Fruit fly (Drosophila melanogaster) whole organism, embryonic: ENCODE measurements around the gene CG8673.

ENCODE experiments used
- ATbp ChIP-seq: fragments of 200-800 bp; sonication (Bioruptor generic); optimal IDR thresholded peaks from 2 replicates; lab custom pipeline; 2017; ENCODE audit warnings: missing biosample characterization, mild to moderate bottlenecking, missing genetic modification characterization, missing genetic modification reagents
- CG10366 ChIP-seq: fragments of 200-800 bp; sonication (Bioruptor generic); IDR thresholded peaks from 2 replicates; pipeline ENCODE4 v1.3.6; 2022; ENCODE audit warnings: missing biosample characterization, missing genetic modification characterization
- CG10543 ChIP-seq: fragments of 200-800 bp; sonication (Bioruptor generic); optimal IDR thresholded peaks from 3 replicates; lab custom pipeline; 2017; ENCODE audit warnings: missing biosample characterization, mild to moderate bottlenecking, missing genetic modification characterization, moderate library complexity
- CG11398 ChIP-seq: fragments of 200-800 bp; sonication (Bioruptor generic); optimal IDR thresholded peaks from 2 replicates; lab custom pipeline; 2016; ENCODE audit warnings: missing biosample characterization, missing genetic modification characterization
- CG12104 ChIP-seq: fragments of 200-800 bp; sonication (Bioruptor generic); optimal IDR thresholded peaks from 3 replicates; lab custom pipeline; 2016; ENCODE audit warnings: missing biosample characterization, missing genetic modification characterization
- CG13287 ChIP-seq: fragments of 200-800 bp; sonication (Bioruptor generic); IDR thresholded peaks from 2 replicates; pipeline ENCODE4 v1.3.6; 2022; ENCODE audit warnings: missing biosample characterization, missing genetic modification characterization; ENCODE audit not compliant: partially characterized antibody
- CG13624 ChIP-seq: fragments of 200-800 bp; sonication (Bioruptor generic); optimal IDR thresholded peaks from 2 replicates; lab custom pipeline; 2016; ENCODE audit warnings: missing biosample characterization, missing genetic modification characterization
- CG15696 ChIP-seq: fragments of 200-800 bp; sonication (Bioruptor generic); optimal IDR thresholded peaks from 2 replicates; lab custom pipeline; 2019; ENCODE audit warnings: missing biosample characterization, mild to moderate bottlenecking, missing genetic modification characterization, moderate library complexity
- CG1602 ChIP-seq: fragments of 200-800 bp; sonication (Bioruptor generic); optimal IDR thresholded peaks from 3 replicates; lab custom pipeline; 2016; ENCODE audit warnings: missing biosample characterization, missing genetic modification characterization
- CG18619 ChIP-seq: fragments of 200-800 bp; sonication (Bioruptor generic); optimal IDR thresholded peaks from 3 replicates; lab custom pipeline; 2017; ENCODE audit warnings: missing biosample characterization, mild to moderate bottlenecking, missing genetic modification characterization
- CG18764 ChIP-seq: fragments of 200-800 bp; sonication (Bioruptor generic); optimal IDR thresholded peaks from 3 replicates; lab custom pipeline; 2016; ENCODE audit warnings: missing biosample characterization, missing genetic modification characterization
- CG2116 ChIP-seq: fragments of 200-800 bp; sonication (Bioruptor generic); optimal IDR thresholded peaks from 3 replicates; lab custom pipeline; 2018; ENCODE audit warnings: missing biosample characterization, mild to moderate bottlenecking, missing genetic modification characterization
- CG2712 ChIP-seq: fragments of 200-800 bp; optimal IDR thresholded peaks from 3 replicates; lab custom pipeline; 2019; ENCODE audit warnings: missing biosample characterization, mild to moderate bottlenecking, missing genetic modification characterization, moderate library complexity
- CG30403 ChIP-seq: fragments of 200-800 bp; sonication (Bioruptor generic); optimal IDR thresholded peaks from 3 replicates; lab custom pipeline; 2016; ENCODE audit warnings: missing biosample characterization, missing genetic modification characterization
- CG34224 ChIP-seq: fragments of 200-800 bp; sonication (Bioruptor generic); IDR thresholded peaks from 3 replicates; pipeline ENCODE4 v1.3.6; 2022; ENCODE audit warnings: missing biosample characterization, missing genetic modification characterization; ENCODE audit not compliant: partially characterized antibody
- CG34422 ChIP-seq: fragments of 200-800 bp; sonication (Bioruptor generic); IDR thresholded peaks from 3 replicates; pipeline ENCODE4 v1.3.6; 2022; ENCODE audit warnings: missing biosample characterization, missing genetic modification characterization
- CG43689 ChIP-seq: fragments of 200-800 bp; sonication (Bioruptor generic); IDR thresholded peaks from 2 replicates; pipeline ENCODE4 v1.3.6; 2022; ENCODE audit warnings: missing biosample characterization, missing genetic modification characterization
- CG5953 ChIP-seq: fragments of 200-800 bp; sonication (Bioruptor generic); IDR thresholded peaks from 2 replicates; pipeline ENCODE4 v1.3.6; 2022; ENCODE audit warnings: missing biosample characterization, missing genetic modification characterization
- CG6272 ChIP-seq: fragments of 200-800 bp; sonication (Bioruptor generic); IDR thresholded peaks from 2 replicates; pipeline ENCODE4 v1.3.6; 2022; ENCODE audit warnings: missing biosample characterization, missing genetic modification characterization
- CG7839 ChIP-seq: fragments of 200-800 bp; sonication (Bioruptor generic); optimal IDR thresholded peaks from 3 replicates; lab custom pipeline; 2018; ENCODE audit warnings: missing biosample characterization, mild to moderate bottlenecking, missing genetic modification characterization, moderate library complexity
- CG8478 ChIP-seq: fragments of >200 bp; optimal IDR thresholded peaks from 2 replicates; lab custom pipeline; 2018
- Doc2 ChIP-seq: fragments of 200-800 bp; sonication (Bioruptor generic); IDR thresholded peaks from 2 replicates; pipeline ENCODE4 v1.3.6; 2022; ENCODE audit warnings: missing biosample characterization, missing genetic modification characterization
- Drgx ChIP-seq: fragments of 200-800 bp; sonication (Bioruptor generic); IDR thresholded peaks from 2 replicates; pipeline ENCODE4 v1.3.6; 2022; ENCODE audit warnings: missing biosample characterization, missing genetic modification characterization
- Gug ChIP-seq: fragments of 200-800 bp; sonication (Bioruptor generic); IDR thresholded peaks from 4 replicates; pipeline ENCODE4 v1.3.6; 2022; ENCODE audit warnings: missing biosample characterization, missing genetic modification characterization
- MBD-R2 ChIP-seq: fragments of 200-800 bp; sonication (Bioruptor generic); IDR thresholded peaks from 2 replicates; pipeline ENCODE4 v1.3.6; 2022; ENCODE audit warnings: missing biosample characterization, missing genetic modification characterization
- Neu2 ChIP-seq: fragments of 200-800 bp; sonication (Bioruptor generic); optimal IDR thresholded peaks from 3 replicates; lab custom pipeline; 2016; ENCODE audit warnings: missing biosample characterization, missing genetic modification characterization, borderline replicate concordance
- Rfx ChIP-seq: fragments of 200-800 bp; sonication (Bioruptor generic); IDR thresholded peaks from 2 replicates; pipeline ENCODE4 v1.3.6; 2022; ENCODE audit warnings: missing biosample characterization, missing genetic modification characterization
- Scr ChIP-seq: fragments of 200-800 bp; sonication (Bioruptor generic); IDR thresholded peaks from 2 replicates; pipeline ENCODE4 v1.3.6; 2022; ENCODE audit warnings: missing biosample characterization, missing genetic modification characterization; ENCODE audit not compliant: partially characterized antibody
- Sox102F ChIP-seq: fragments of 200-800 bp; sonication (Bioruptor generic); optimal IDR thresholded peaks from 2 replicates; lab custom pipeline; 2018; ENCODE audit warnings: missing biosample characterization, mild to moderate bottlenecking, missing genetic modification characterization, moderate library complexity
- Sry-β ChIP-seq: fragments of 200-800 bp; sonication (Bioruptor generic); optimal IDR thresholded peaks from 2 replicates; lab custom pipeline; 2018; ENCODE audit warnings: missing biosample characterization, mild to moderate bottlenecking, missing genetic modification characterization, moderate library complexity
- Xrp1 ChIP-seq: fragments of 200-800 bp; sonication (Bioruptor generic); IDR thresholded peaks from 2 replicates; pipeline ENCODE4 v1.3.6; 2022; ENCODE audit warnings: missing biosample characterization, missing genetic modification characterization
- ato ChIP-seq: fragments of 200-800 bp; sonication (Bioruptor generic); IDR thresholded peaks from 2 replicates; pipeline ENCODE4 v1.3.6; 2022; ENCODE audit warnings: missing biosample characterization, missing genetic modification characterization; ENCODE audit not compliant: partially characterized antibody
- corto ChIP-seq: fragments of 200-800 bp; sonication (Bioruptor generic); optimal IDR thresholded peaks from 2 replicates; lab custom pipeline; 2016; ENCODE audit warnings: missing biosample characterization, mild to moderate bottlenecking, missing genetic modification characterization, moderate library complexity
- dan ChIP-seq: fragments of 200-800 bp; sonication (Bioruptor generic); IDR thresholded peaks from 2 replicates; pipeline ENCODE4 v1.3.6; 2022; ENCODE audit warnings: missing biosample characterization, missing genetic modification characterization
- dm ChIP-seq: fragments of 200-800 bp; sonication (Bioruptor generic); optimal IDR thresholded peaks from 3 replicates; lab custom pipeline; 2016; ENCODE audit warnings: missing biosample characterization, missing genetic modification characterization
- eve ChIP-seq, 2 experiments: fragments of >200 bp; optimal IDR thresholded peaks; 2 replicates each; lab custom pipeline; 2017; ENCODE audit warnings: missing biosample characterization in 2 of 2, missing genetic modification characterization in 2 of 2
- eyg ChIP-seq: fragments of 200-800 bp; sonication (Bioruptor generic); optimal IDR thresholded peaks from 3 replicates; lab custom pipeline; 2016; ENCODE audit warnings: missing biosample characterization, missing genetic modification characterization
- fd3F ChIP-seq: fragments of 200-800 bp; sonication (Bioruptor generic); optimal IDR thresholded peaks from 2 replicates; lab custom pipeline; 2018; ENCODE audit warnings: missing biosample characterization, mild to moderate bottlenecking, missing genetic modification characterization, moderate library complexity
- hkb ChIP-seq, 2 experiments: fragments of 200-800 bp in 1 of 2; fragments of >200 bp in 1 of 2; sonication (Bioruptor generic) in 1 of 2; IDR thresholded peaks in 1 of 2; optimal IDR thresholded peaks in 1 of 2; 2 replicates each; pipeline versions ENCODE4 v1.3.6 to Lab custom; 2017 to 2022; ENCODE audit warnings: missing biosample characterization in 1 of 2, missing genetic modification characterization in 1 of 2
- hth ChIP-seq: fragments of >200 bp; optimal IDR thresholded peaks from 2 replicates; lab custom pipeline; 2017; ENCODE audit warnings: inconsistent platforms
- lbe ChIP-seq: fragments of 200-800 bp; sonication (Bioruptor generic); optimal IDR thresholded peaks from 2 replicates; lab custom pipeline; 2016; ENCODE audit warnings: missing biosample characterization, mild to moderate bottlenecking, missing genetic modification characterization
- nau ChIP-seq: fragments of 200-800 bp; sonication (Bioruptor generic); optimal IDR thresholded peaks from 3 replicates; lab custom pipeline; 2017; ENCODE audit warnings: missing biosample characterization, mild to moderate bottlenecking, missing genetic modification characterization, missing genetic modification reagents
- otp ChIP-seq: fragments of 200-800 bp; sonication (Bioruptor generic); IDR thresholded peaks from 3 replicates; pipeline ENCODE4, ENCODE4 v1.3.6; 2022; ENCODE audit warnings: missing biosample characterization, missing genetic modification characterization
- pum ChIP-seq: fragments of 200-800 bp; sonication (Bioruptor generic); optimal IDR thresholded peaks from 2 replicates; lab custom pipeline; 2016; ENCODE audit warnings: missing biosample characterization, missing genetic modification characterization
- sima ChIP-seq: fragments of 200-800 bp; sonication (Bioruptor generic); optimal IDR thresholded peaks from 2 replicates; lab custom pipeline; 2016; ENCODE audit warnings: missing biosample characterization, missing genetic modification characterization
- sisA ChIP-seq: fragments of 200-800 bp; sonication (Bioruptor generic); IDR thresholded peaks from 2 replicates; pipeline ENCODE4 v1.3.6; 2022; ENCODE audit warnings: missing biosample characterization, missing genetic modification characterization
- so ChIP-seq: fragments of 200-800 bp; sonication (Bioruptor generic); IDR thresholded peaks from 3 replicates; pipeline ENCODE4 v1.3.6; 2022; ENCODE audit warnings: missing biosample characterization, missing genetic modification characterization
- tgo ChIP-seq: fragments of 200-800 bp; sonication (Bioruptor generic); IDR thresholded peaks from 3 replicates; pipeline ENCODE4 v1.3.6; 2022; ENCODE audit warnings: missing biosample characterization, missing genetic modification characterization
- tin ChIP-seq: fragments of 200-800 bp; sonication (Bioruptor generic); optimal IDR thresholded peaks from 3 replicates; lab custom pipeline; 2016; ENCODE audit warnings: missing biosample characterization, missing genetic modification characterization
- toy ChIP-seq: fragments of 200-800 bp; sonication (Bioruptor generic); IDR thresholded peaks from 2 replicates; pipeline ENCODE4 v1.3.6; 2022; ENCODE audit warnings: missing biosample characterization, missing genetic modification characterization
- zf30C ChIP-seq: fragments of 200-800 bp; sonication (Bioruptor generic); optimal IDR thresholded peaks from 3 replicates; lab custom pipeline; 2018; ENCODE audit warnings: missing biosample characterization, mild to moderate bottlenecking, missing genetic modification characterization

Gene CG8673

DNA sequence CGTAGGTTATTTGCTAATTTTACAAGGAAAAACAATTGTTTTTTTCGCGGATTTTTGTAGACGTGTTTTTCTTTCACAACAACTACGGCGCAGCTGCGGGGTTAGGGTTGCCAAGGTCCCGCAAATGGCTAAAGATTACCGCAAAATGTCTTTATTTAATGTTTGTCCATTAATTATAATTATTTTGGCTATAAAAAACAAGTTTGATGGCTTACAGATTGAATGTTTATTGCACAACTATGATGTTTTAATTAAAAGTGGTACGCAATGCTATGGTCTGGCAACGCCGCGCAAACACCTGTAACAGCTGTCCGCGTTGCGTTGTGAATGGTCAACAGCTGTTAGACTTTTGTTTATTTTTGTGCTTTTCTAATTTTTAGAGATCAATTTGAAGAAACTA, 32.6 kb downstream of the CG8673 start (continued):
- TF ChIP-seq CG34224 (GFP tag; lab: Robert Waterston, UW) (peak; percentile 50; the same call in 2 of the 3 replicates), Sry-β (GFP tag; lab: Kevin White, UChicago) (peak; percentile 25), CG13287 (GFP tag; lab: Robert Waterston, UW) (peak; percentile 47; the same call in 1 of the 2 replicates), corto (GFP tag; lab: Kevin White, UChicago) (peak; percentile 46), Drgx (GFP tag; lab: Robert Waterston, UW) (peak; percentile 70), ATbp (GFP tag; lab: Kevin White, UChicago) (no peak), CG2116 (peak; percentile 51), CG15696 (tag; lab: Kevin White, UChicago) (peak; percentile 59), ato (GFP tag; lab: Robert Waterston, UW) (no peak), CG7839 (tag; lab: Kevin White, UChicago) (peak; percentile 76), zf30C (GFP tag; lab: Kevin White, UChicago) (no peak), CG30403 (GFP tag; lab: Kevin White, UChicago) (peak; percentile 78), Sox102F (GFP tag; lab: Kevin White, UChicago) (peak; percentile 69), tgo (GFP tag; lab: Robert Waterston, UW) (peak; percentile 18; the same call in 1 of the 3 replicates), CG11398 (GFP tag; lab: Kevin White, UChicago) (no peak), Xrp1 (GFP tag; lab: Robert Waterston, UW) (peak; percentile 72), Doc2 (GFP tag; lab: Robert Waterston, UW) (no peak), CG10366 (GFP tag; lab: Robert Waterston, UW) (peak; percentile 68), dm (peak; percentile 26), hth (lab: Kevin White, UChicago) (no peak), CG6272 (GFP tag; lab: Robert Waterston, UW) (peak; percentile 57), CG18764 (GFP tag; lab: Kevin White, UChicago) (peak; percentile 59), CG2712 (tag; lab: Kevin White, UChicago) (peak; percentile 75), tin (peak; percentile 76), lbe (GFP tag; lab: Kevin White, UChicago) (peak; percentile 60), CG5953 (no peak), MBD-R2 (GFP tag; lab: Robert Waterston, UW) (peak; percentile 90), hkb (optimal IDR thresholded peaks at IDR 0.05; lab: Kevin White, UChicago) (peak; percentile 7), hkb (GFP tag; IDR thresholded peaks at IDR 0.05; lab: Robert Waterston, UW) (peak; percentile 47; the same call in 1 of the 2 replicates), fd3F (GFP tag; lab: Kevin White, UChicago) (peak; percentile 40), Gug (GFP tag; lab: Robert Waterston, UW) (peak; percentile 34; the same call in 1 of the 4 replicates), toy (GFP tag; lab: Robert Waterston, UW) (no peak), CG8478 (lab: Kevin White, UChicago) (no peak), Scr (no peak), eyg (GFP tag; lab: Kevin White, UChicago) (peak; percentile 65), CG10543 (GFP tag; lab: Kevin White, UChicago) (peak; percentile 23), eve (GFP tag; optimal IDR thresholded peaks at IDR 0.05; lab: Kevin White, UChicago) (no peak), pum (peak; percentile 72), CG34422 (GFP tag; lab: Robert Waterston, UW) (peak; percentile 69; the same call in 2 of the 3 replicates), Neu2 (GFP tag; lab: Kevin White, UChicago) (no peak), CG18619 (GFP tag; lab: Kevin White, UChicago) (peak; percentile 42), sima (GFP tag; lab: Kevin White, UChicago) (no peak), otp (GFP tag; lab: Robert Waterston, UW) (0 out of 3 replicates have a peak, but pooled peaks have one; percentile 33), sisA (GFP tag; lab: Robert Waterston, UW) (peak; percentile 65), Rfx (GFP tag; lab: Robert Waterston, UW) (peak; percentile 79), CG13624 (peak; percentile 87), dan (GFP tag; lab: Robert Waterston, UW) (no peak), CG1602 (no peak), CG12104 (peak; percentile 36), nau (GFP tag; lab: Kevin White, UChicago) (peak; percentile 57), so (GFP tag; lab: Robert Waterston, UW) (0 out of 3 replicates have a peak, but pooled peaks have one; percentile 56), CG43689 (no peak)
